Fruit fly (Drosophila melanogaster) whole organism, wandering third instar larva: ENCODE measurements around the gene DNAlig3.

Experiments used
- Dfd ChIP-seq: fragments of >200 bp; optimal IDR thresholded peaks from 2 replicates; lab custom pipeline; 2017; ENCODE audit warnings: missing biosample characterization, missing genetic modification characterization
- fru ChIP-seq: fragments of 200-800 bp; sonication (Bioruptor generic); optimal IDR thresholded peaks from 3 replicates; lab custom pipeline; 2016; ENCODE audit warnings: missing biosample characterization, mild to moderate bottlenecking, missing genetic modification characterization
- sage ChIP-seq: fragments of 200-800 bp; sonication (Bioruptor generic); optimal IDR thresholded peaks from 2 replicates; lab custom pipeline; 2016; ENCODE audit warnings: missing biosample characterization, mild to moderate bottlenecking, missing genetic modification characterization

dm6 chr3R:12378200-12378599 is 23.4 kb downstream of the DNAlig3 start, which contains the start of gene GstD7:
- TF ChIP-seq fru (GFP tag; lab: Kevin White, UChicago) (no peak), sage (GFP tag; lab: Kevin White, UChicago) (no peak), Dfd (GFP tag; lab: Kevin White, UChicago) (no peak)
